Fruit fly (Drosophila melanogaster): Measurements from ENCODE around the gene BBS1.

Gene BBS1

DNA sequence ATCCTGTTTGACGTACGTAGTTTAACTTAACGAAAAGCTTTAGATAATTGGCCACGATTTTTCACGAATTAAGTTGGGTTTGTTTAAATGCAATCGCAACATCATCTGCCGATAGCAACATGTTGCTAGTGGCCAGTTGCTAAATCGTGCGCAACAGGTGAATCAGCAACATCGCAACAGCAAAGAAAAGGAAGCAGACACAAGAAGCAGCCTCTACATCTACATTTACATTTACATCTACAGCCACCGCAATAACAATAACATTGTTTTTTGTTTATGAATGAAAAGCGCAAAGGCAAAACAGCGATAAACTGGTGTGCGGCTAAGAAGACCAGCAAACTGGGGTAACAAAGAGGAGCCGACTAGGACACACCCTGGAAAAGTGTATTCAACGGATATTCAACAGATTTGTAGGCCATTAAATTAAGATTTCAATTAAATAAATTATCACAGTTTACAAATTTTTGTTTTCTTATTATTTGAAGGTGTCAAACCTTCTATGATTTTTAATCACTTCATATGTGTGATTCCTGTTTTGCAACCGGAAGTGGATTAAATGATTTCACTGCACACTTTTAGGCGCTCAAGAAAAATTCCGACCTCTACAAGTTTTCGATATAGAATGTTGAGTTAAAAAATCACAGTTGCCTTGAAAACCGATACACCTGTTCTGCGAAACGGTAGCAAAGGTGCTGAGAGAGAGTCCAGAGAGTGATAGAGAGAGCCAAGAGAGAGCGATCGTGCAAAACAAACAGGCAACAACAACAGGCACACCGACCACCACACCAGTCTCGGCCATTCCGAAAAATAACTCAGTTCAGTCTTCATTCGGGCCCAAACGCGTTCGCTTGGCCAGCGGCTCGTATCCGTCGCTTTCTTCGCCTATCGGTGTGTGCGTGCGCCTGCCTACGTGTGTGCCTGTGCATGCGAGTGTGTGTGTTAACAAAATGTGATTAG, 8.3 kb downstream of the BBS1 start, which contains the start of gene melt (continued):
- TF ChIP-seq net (GFP tag; optimal IDR thresholded peaks at IDR 0.05) (peak; percentile 92), cyc (GFP tag; optimal IDR thresholded peaks at IDR 0.05) (peak; percentile 91), achi (GFP tag; optimal IDR thresholded peaks at IDR 0.05) (peak; percentile 91), CG34406 (GFP tag; optimal IDR thresholded peaks at IDR 0.05) (peak; percentile 91), CG10669 (GFP tag; optimal IDR thresholded peaks at IDR 0.05) (peak; percentile 86), spab (GFP tag; optimal IDR thresholded peaks at IDR 0.05) (peak; percentile 83), topi (GFP tag; optimal IDR thresholded peaks at IDR 0.05) (peak; percentile 95), CG11902 (GFP tag; optimal IDR thresholded peaks at IDR 0.05) (peak; percentile 83), Ets96B (tag; optimal IDR thresholded peaks at IDR 0.05) (peak; percentile 80), CG6854 (GFP tag; optimal IDR thresholded peaks at IDR 0.05) (peak; percentile 77), CG31627 (GFP tag; optimal IDR thresholded peaks at IDR 0.05) (peak; percentile 94), fd85E (GFP tag; optimal IDR thresholded peaks at IDR 0.05) (no peak), CG6792 (GFP tag; optimal IDR thresholded peaks at IDR 0.05) (peak; percentile 90), CG6163 (GFP tag; IDR thresholded peaks at IDR 0.05) (peak; percentile 72), CG9139 (GFP tag; optimal IDR thresholded peaks at IDR 0.05) (peak; percentile 53), CG16779 (tag; optimal IDR thresholded peaks at IDR 0.05) (peak; percentile 84), eg (GFP tag; IDR thresholded peaks at IDR 0.05) (peak; percentile 72), Sox15 (GFP tag; optimal IDR thresholded peaks at IDR 0.05) (peak; percentile 89), Hr38 (GFP tag; optimal IDR thresholded peaks at IDR 0.05) (no peak)

DNA sequence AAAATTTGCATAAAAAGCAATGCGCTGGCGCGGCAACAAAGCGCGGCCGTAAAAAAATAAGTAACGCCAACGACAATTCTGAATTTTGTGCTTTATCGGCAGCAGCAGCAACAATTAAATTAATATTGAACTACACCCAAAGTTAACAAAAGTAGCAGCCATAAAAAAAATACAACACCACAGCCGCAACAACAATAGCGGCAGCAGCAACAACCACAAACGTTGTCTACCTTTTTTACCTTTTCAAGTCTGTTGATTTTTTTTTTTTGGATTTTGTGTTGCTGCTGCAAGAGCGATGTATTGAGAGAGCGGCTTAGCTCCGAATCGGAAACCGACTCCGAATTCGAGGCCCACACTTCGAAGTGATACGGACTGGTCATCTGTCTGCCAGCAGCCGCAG, 9.1 kb downstream of the BBS1 start:
- TF ChIP-seq Eip93F (GFP tag; optimal IDR thresholded peaks at IDR 0.05) (no peak), CG32006 (GFP tag; optimal IDR thresholded peaks at IDR 0.05) (peak; percentile 4), Ets96B (tag; optimal IDR thresholded peaks at IDR 0.05) (peak; percentile 14), eg (GFP tag; IDR thresholded peaks at IDR 0.05) (peak; percentile 82), vri (GFP tag; optimal IDR thresholded peaks at IDR 0.05) (no peak), fd59A (GFP tag; optimal IDR thresholded peaks at IDR 0.05) (peak; percentile 10), CG6276 (GFP tag; optimal IDR thresholded peaks at IDR 0.05) (peak; percentile 39), topi (GFP tag; optimal IDR thresholded peaks at IDR 0.05) (no peak), CG34406 (GFP tag; optimal IDR thresholded peaks at IDR 0.05) (peak; percentile 9), spab (GFP tag; optimal IDR thresholded peaks at IDR 0.05) (peak; percentile 58), CG15336 (GFP tag; IDR thresholded peaks at IDR 0.05) (peak; percentile 23; the same call in 1 of the 2 replicates), CG6808 (GFP tag; optimal IDR thresholded peaks at IDR 0.05) (peak; percentile 73), CG6163 (GFP tag; IDR thresholded peaks at IDR 0.05) (peak; percentile 85), CG1621 (tag; optimal IDR thresholded peaks at IDR 0.05) (peak; percentile 50), ss (GFP tag; optimal IDR thresholded peaks at IDR 0.05) (peak; percentile 36 to 77), CG10669 (GFP tag; optimal IDR thresholded peaks at IDR 0.05) (peak; percentile 40), CG8119 (GFP tag; IDR thresholded peaks at IDR 0.05) (peak; percentile 36; the same call in 1 of the 3 replicates), CG9139 (GFP tag; optimal IDR thresholded peaks at IDR 0.05) (peak; percentile 53), Sox15 (GFP tag; optimal IDR thresholded peaks at IDR 0.05) (no peak), salr (GFP tag; optimal IDR thresholded peaks at IDR 0.05) (peak in 1 of 2 experiments; percentile 3), Gug (GFP tag; IDR thresholded peaks at IDR 0.05) (peak; percentile 11; the same call in 1 of the 2 replicates), Eip78C (GFP tag) (peak; percentile 37), CG7368 (GFP tag; optimal IDR thresholded peaks at IDR 0.05) (peak; percentile 10), Sox14 (GFP tag; optimal IDR thresholded peaks at IDR 0.05) (no peak)

dm6 chr3L:7136663-7137062, 11.0 kb downstream of the BBS1 start:
- TF ChIP-seq CG32006 (GFP tag; optimal IDR thresholded peaks at IDR 0.05) (peak; percentile 20), Ets21C (GFP tag; optimal IDR thresholded peaks at IDR 0.05) (no peak), CG6163 (GFP tag; IDR thresholded peaks at IDR 0.05) (peak; percentile 28; the same call in 1 of the 3 replicates), CG1621 (tag; optimal IDR thresholded peaks at IDR 0.05) (peak; percentile 21), Sox15 (GFP tag; optimal IDR thresholded peaks at IDR 0.05) (no peak), CG4318 (GFP tag; optimal IDR thresholded peaks at IDR 0.05) (no peak), CG11762 (GFP tag; optimal IDR thresholded peaks at IDR 0.05; ENCODE audit: insufficient read depth) (no peak), CG8119 (GFP tag; IDR thresholded peaks at IDR 0.05) (peak; percentile 30; the same call in 1 of the 3 replicates), Hr39 (GFP tag; optimal IDR thresholded peaks at IDR 0.05) (no peak), CG6808 (GFP tag; optimal IDR thresholded peaks at IDR 0.05) (peak; percentile 6), CG6276 (GFP tag; optimal IDR thresholded peaks at IDR 0.05) (peak; percentile 6), ss (GFP tag; optimal IDR thresholded peaks at IDR 0.05) (peak; percentile 24 to 66), Eip78C (GFP tag) (peak; percentile 19)
